Worm (Caenorhabditis elegans) whole organism, L1 larva: ENCODE data around the gene C55B6.4.

Experiments used
- aha-1 ChIP-seq: fragments of 150-350 bp; optimal IDR thresholded peaks from 2 replicates; lab custom pipeline; 2014; ENCODE audit warnings: missing biosample characterization, missing genetic modification characterization
- aly-2 ChIP-seq: fragments of 150-350 bp; optimal IDR thresholded peaks from 2 replicates; lab custom pipeline; 2014; ENCODE audit warnings: missing biosample characterization, missing genetic modification characterization
- ceh-8 ChIP-seq: fragments of 200-800 bp; sonication (Bioruptor generic); optimal IDR thresholded peaks from 2 replicates; lab custom pipeline; 2018; ENCODE audit warnings: mild to moderate bottlenecking, missing genetic modification characterization, moderate library complexity, missing compliant biosample characterization
- ces-1 ChIP-seq: fragments of 150-350 bp; optimal IDR thresholded peaks from 2 replicates; lab custom pipeline; 2014; ENCODE audit warnings: missing biosample characterization, missing genetic modification reagents, missing genetic modification characterization
- dpl-1 ChIP-seq, 3 experiments: fragments of 150-350 bp in 2 of 3; sonication (generic microtip) in 1 of 3; optimal IDR thresholded peaks; 2 replicates each; lab custom pipeline; 2014 to 2017; ENCODE audit warnings: missing biosample characterization in 3 of 3, missing genetic modification characterization in 3 of 3, missing genetic modification reagents in 3 of 3
- dsc-1 ChIP-seq: sonication (generic microtip); optimal IDR thresholded peaks from 2 replicates; lab custom pipeline; 2016; ENCODE audit warnings: mild to moderate bottlenecking, missing genetic modification characterization, missing compliant biosample characterization
- fkh-10 ChIP-seq: sonication (generic microtip); optimal IDR thresholded peaks from 2 replicates; lab custom pipeline; 2017; ENCODE audit warnings: missing biosample characterization, missing genetic modification reagents, missing genetic modification characterization
- fkh-8 ChIP-seq: sonication (generic microtip); optimal IDR thresholded peaks from 2 replicates; lab custom pipeline; 2016; ENCODE audit warnings: mild to moderate bottlenecking, missing genetic modification characterization, missing compliant biosample characterization
- fos-1 ChIP-seq: fragments of 150-350 bp; optimal IDR thresholded peaks from 2 replicates; lab custom pipeline; 2014; ENCODE audit warnings: missing biosample characterization, missing genetic modification characterization
- grh-1 ChIP-seq: fragments of 200-800 bp; sonication (Bioruptor generic); IDR thresholded peaks from 2 replicates; pipeline ENCODE4 v1.3.6; 2022; ENCODE audit warnings: missing genetic modification reagents, missing genetic modification characterization, missing compliant biosample characterization
- hlh-17 ChIP-seq: fragments of 200-800 bp; sonication (Bioruptor generic); optimal IDR thresholded peaks from 2 replicates; lab custom pipeline; 2018; ENCODE audit warnings: missing genetic modification characterization, mild to moderate bottlenecking, missing compliant biosample characterization, moderate library complexity, borderline replicate concordance
- hlh-4 ChIP-seq: sonication (generic microtip); optimal IDR thresholded peaks from 2 replicates; lab custom pipeline; 2016; ENCODE audit warnings: mild to moderate bottlenecking, missing genetic modification characterization, missing compliant biosample characterization
- hpl-2 ChIP-seq: fragments of 150-350 bp; optimal IDR thresholded peaks from 2 replicates; lab custom pipeline; 2014; ENCODE audit warnings: missing biosample characterization, missing genetic modification reagents, missing genetic modification characterization
- irx-1 ChIP-seq: sonication (generic microtip); optimal IDR thresholded peaks from 2 replicates; lab custom pipeline; 2016; ENCODE audit warnings: missing genetic modification characterization, missing compliant biosample characterization
- lin-13 ChIP-seq: fragments of 150-350 bp; optimal IDR thresholded peaks from 2 replicates; lab custom pipeline; 2014; ENCODE audit warnings: missing biosample characterization, missing genetic modification reagents, missing genetic modification characterization
- lin-14 ChIP-seq: fragments of 200-800 bp; sonication (Bioruptor generic); optimal IDR thresholded peaks from 2 replicates; lab custom pipeline; 2018; ENCODE audit warnings: mild to moderate bottlenecking, missing genetic modification characterization, moderate library complexity, missing compliant biosample characterization
- lin-15B ChIP-seq: fragments of 150-350 bp; sonication (generic microtip); optimal IDR thresholded peaks from 3 replicates; lab custom pipeline; 2014; ENCODE audit warnings: missing biosample characterization, missing genetic modification characterization
- lin-35 ChIP-seq, 2 experiments: fragments of 150-350 bp; optimal IDR thresholded peaks; 2 replicates each; lab custom pipeline; 2014; ENCODE audit warnings: missing biosample characterization in 2 of 2, missing genetic modification characterization in 2 of 2, missing genetic modification reagents in 2 of 2
- lsy-2 ChIP-seq, 2 experiments: fragments of 150-350 bp; optimal IDR thresholded peaks; 2 replicates each; lab custom pipeline; 2014; ENCODE audit warnings: missing biosample characterization in 2 of 2, missing genetic modification characterization in 2 of 2
- mab-9 ChIP-seq: fragments of 200-800 bp; sonication (Bioruptor generic); IDR thresholded peaks from 2 replicates; pipeline ENCODE4 v1.3.6; 2022; ENCODE audit warnings: missing genetic modification reagents, missing genetic modification characterization, missing compliant biosample characterization
- mdl-1 ChIP-seq, 2 experiments: fragments of 150-350 bp; optimal IDR thresholded peaks; 2 replicates each; lab custom pipeline; 2014 to 2017; ENCODE audit warnings: missing biosample characterization in 2 of 2, missing genetic modification characterization in 2 of 2, inconsistent platforms in 1 of 2
- nhr-12 ChIP-seq: sonication (generic microtip); optimal IDR thresholded peaks from 2 replicates; lab custom pipeline; 2017; ENCODE audit warnings: missing biosample characterization, missing genetic modification characterization
- nhr-20 ChIP-seq: sonication (generic microtip); optimal IDR thresholded peaks from 2 replicates; lab custom pipeline; 2016; ENCODE audit warnings: mild to moderate bottlenecking, missing genetic modification characterization, missing compliant biosample characterization
- nhr-71 ChIP-seq: sonication (generic microtip); optimal IDR thresholded peaks from 2 replicates; lab custom pipeline; 2016; ENCODE audit warnings: mild to moderate bottlenecking, missing genetic modification characterization, moderate library complexity, missing compliant biosample characterization
- nhr-84 ChIP-seq: sonication (generic microtip); optimal IDR thresholded peaks from 2 replicates; lab custom pipeline; 2017; ENCODE audit warnings: missing biosample characterization, missing genetic modification characterization
- nhr-90 ChIP-seq: sonication (generic microtip); optimal IDR thresholded peaks from 2 replicates; lab custom pipeline; 2016; ENCODE audit warnings: mild to moderate bottlenecking, missing genetic modification characterization, missing compliant biosample characterization; ENCODE audit not compliant: poor library complexity
- rnt-1 ChIP-seq: sonication (generic microtip); optimal IDR thresholded peaks from 2 replicates; lab custom pipeline; 2016; ENCODE audit warnings: mild to moderate bottlenecking, missing genetic modification characterization, moderate library complexity, missing compliant biosample characterization
- snu-23 ChIP-seq: sonication (generic microtip); optimal IDR thresholded peaks from 2 replicates; lab custom pipeline; 2016; ENCODE audit warnings: missing genetic modification characterization, missing compliant biosample characterization
- sox-4 ChIP-seq: sonication (generic microtip); optimal IDR thresholded peaks from 2 replicates; lab custom pipeline; 2016; ENCODE audit warnings: missing genetic modification characterization, missing compliant biosample characterization
- xbp-1 ChIP-seq: sonication (generic microtip); optimal IDR thresholded peaks from 2 replicates; lab custom pipeline; 2016; ENCODE audit warnings: missing genetic modification characterization, missing compliant biosample characterization
- zag-1 ChIP-seq: fragments of 150-350 bp; optimal IDR thresholded peaks from 2 replicates; lab custom pipeline; 2014; ENCODE audit warnings: missing biosample characterization, missing genetic modification characterization
- zip-4 ChIP-seq: fragments of 200-800 bp; sonication (Bioruptor generic); optimal IDR thresholded peaks from 2 replicates; lab custom pipeline; 2018; ENCODE audit warnings: mild to moderate bottlenecking, missing genetic modification characterization, moderate library complexity, missing compliant biosample characterization

The C55B6.4 gene

DNA sequence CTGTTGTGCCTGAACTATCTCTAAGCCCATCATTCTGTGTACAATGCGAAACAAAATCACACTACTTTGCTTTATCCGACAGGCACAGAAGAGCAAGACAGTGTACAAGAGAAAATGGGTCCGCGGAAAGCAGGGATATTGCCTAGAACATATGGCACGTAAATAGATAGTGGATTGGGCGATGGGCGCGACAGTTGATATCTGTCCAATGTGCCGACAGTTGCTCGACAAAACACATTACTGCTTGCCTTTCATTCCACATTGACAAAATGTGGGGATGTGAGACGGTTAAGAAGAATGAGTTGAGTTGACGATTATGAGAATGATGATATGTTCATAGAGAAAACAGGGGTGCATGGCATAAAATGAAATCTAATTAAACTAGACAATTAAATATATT, 37.5 kb upstream of the C55B6.4 start:
- TF ChIP-seq sox-4 (tag; lab: Kevin White, UChicago), result no peak
- peak; percentile 41 for TF ChIP-seq nhr-71 (tag; lab: Kevin White, UChicago)
- TF ChIP-seq fos-1, result no peak
- no peak for TF ChIP-seq grh-1 (GFP tag; lab: Robert Waterston, UW)
- TF ChIP-seq ces-1 (GFP tag; lab: Kevin White, UChicago), result no peak
- peak; percentile 21 for TF ChIP-seq lin-14
- no peak for TF ChIP-seq snu-23
- TF ChIP-seq nhr-20, result peak; percentile 8
- TF ChIP-seq lin-13 (GFP tag; lab: Kevin White, UChicago), result no peak
- no peak for TF ChIP-seq hlh-17 (GFP tag; lab: Kevin White, UChicago)
- no peak for TF ChIP-seq aly-2
- TF ChIP-seq irx-1, result no peak
- peak; percentile 53 for TF ChIP-seq rnt-1 (tag; lab: Kevin White, UChicago)
- TF ChIP-seq aha-1 (tag; lab: Kevin White, UChicago), result no peak

DNA sequence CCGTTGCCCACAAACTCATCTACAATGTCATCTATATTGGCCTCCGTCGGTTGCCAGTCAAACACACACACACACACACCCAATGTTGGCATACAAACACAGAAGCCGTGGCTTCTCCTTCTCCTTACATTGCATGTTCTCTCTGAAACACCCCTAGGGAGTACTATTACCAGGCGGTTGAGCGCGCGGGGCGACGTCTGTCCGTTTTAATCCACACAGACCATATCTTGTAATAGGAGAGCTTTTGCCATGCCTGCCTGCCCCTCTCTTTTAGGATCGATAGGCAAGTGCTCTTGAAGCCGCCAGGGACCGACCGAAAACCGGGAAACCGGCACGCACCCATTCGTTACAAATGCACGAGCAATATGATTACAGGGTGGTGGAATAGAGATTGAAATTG, 37.0 kb upstream of the C55B6.4 start:
- TF ChIP-seq mdl-1 (tag; optimal IDR thresholded peaks at IDR 0.05; lab: Kevin White, UChicago) (no peak), lin-14 (peak; percentile 28)

DNA sequence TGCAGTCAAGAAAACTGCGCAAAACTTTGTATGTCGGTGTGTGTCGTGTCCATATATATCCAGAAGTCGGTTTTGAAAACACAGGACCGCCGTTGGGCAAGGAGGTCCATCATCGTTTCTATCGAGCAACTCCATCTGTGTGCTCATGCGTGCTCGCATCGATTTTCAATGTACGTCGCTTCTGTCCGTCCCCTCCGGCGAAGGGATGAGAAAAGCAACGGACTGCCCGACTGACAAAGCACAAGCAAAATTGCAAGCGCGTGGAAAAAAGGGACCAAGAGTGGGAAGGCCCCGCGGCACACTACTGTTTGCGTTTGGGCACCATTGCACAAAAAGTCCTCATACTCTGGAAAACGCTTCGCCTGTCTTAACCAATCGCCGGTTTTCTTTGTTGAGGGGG, 34.9 kb upstream of the C55B6.4 start:
- TF ChIP-seq hlh-4, result no peak
- TF ChIP-seq lin-14, result peak; percentile 50

DNA sequence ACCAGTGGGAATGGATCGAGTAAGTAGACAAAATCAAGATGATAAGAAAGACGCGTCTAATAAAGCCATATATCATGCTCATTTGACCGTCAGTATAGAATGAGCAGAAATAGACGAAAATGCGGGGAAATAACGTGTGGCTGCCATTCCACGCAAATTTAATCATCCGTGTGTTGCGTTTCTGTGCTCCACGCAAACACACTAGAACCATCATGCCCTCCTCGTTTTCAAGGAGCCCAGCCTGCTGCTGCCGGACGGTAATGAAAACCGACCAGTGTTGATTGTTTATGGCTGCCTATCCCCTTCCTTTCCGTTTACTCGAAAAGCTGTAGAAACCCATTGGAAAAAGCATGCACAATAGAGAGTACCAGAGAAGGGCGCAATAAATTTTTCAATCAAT, 32.7 kb upstream of the C55B6.4 start:
- TF ChIP-seq xbp-1 (tag; lab: Kevin White, UChicago) (no peak), dsc-1 (tag; lab: Kevin White, UChicago) (no peak), mdl-1 (tag; optimal IDR thresholded peaks at IDR 0.05; lab: Kevin White, UChicago) (no peak), zip-4 (GFP tag; lab: Kevin White, UChicago) (no peak), aha-1 (tag; lab: Kevin White, UChicago) (no peak), lin-15B (tag; lab: Kevin White, UChicago) (no peak), nhr-90 (no peak), lin-13 (GFP tag; lab: Kevin White, UChicago) (no peak), dpl-1 (GFP tag; optimal IDR thresholded peaks at IDR 0.05; lab: Kevin White, UChicago) (no peak), sox-4 (tag; lab: Kevin White, UChicago) (no peak), nhr-12 (no peak), lsy-2 (tag; optimal IDR thresholded peaks at IDR 0.05; lab: Kevin White, UChicago) (no peak), mab-9 (GFP tag; lab: Robert Waterston, UW) (no peak), grh-1 (GFP tag; lab: Robert Waterston, UW) (no peak), zag-1 (no peak), hpl-2 (GFP tag; lab: Kevin White, UChicago) (no peak)

DNA sequence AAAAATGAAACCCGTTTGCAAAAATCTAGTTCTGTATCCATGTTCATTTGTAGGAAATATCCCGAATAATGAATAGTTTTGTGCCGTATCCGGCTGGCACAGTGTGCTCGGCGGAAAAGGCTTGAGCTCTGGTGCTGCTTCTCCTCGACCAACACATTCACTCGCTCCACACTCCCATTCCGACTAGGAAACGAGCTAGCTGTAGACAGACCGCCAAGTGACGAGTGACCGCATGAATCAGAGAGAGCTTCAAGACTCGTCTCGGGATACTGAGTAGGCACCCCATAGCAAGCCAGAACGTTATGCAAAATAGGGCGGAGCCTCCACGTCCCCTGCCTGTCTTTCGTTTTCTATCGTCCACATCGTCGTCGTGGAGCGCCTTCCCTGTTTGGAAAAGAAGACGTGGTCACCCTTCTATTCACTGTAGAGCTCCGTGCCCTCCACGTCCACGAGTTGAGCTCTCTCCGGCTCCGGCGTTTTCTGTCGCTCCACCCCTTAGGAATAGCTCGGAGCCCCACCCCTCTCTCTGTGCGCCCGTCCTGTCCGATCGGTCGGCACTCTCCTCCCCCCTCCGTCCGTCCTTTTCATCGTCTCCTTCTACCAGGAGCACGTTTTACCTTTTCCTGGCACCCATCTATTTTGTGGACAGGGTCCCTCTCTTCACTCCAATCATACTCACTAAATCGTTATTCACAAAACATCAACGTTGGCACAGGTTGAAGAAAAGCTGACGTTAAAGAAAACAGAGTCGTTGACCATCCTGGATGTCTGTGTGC, 30.4 kb upstream of the C55B6.4 start, which contains the start of gene syd-9:
Gene syd-9, plus strand, starts transcription at position 394 of the 776 bp plus-strand sequence.
- TF ChIP-seq fkh-10 (no peak), nhr-84 (tag; lab: Kevin White, UChicago) (no peak), lin-14 (peak; percentile 58), fkh-8 (peak; percentile 27), ceh-8 (GFP tag; lab: Kevin White, UChicago) (peak; percentile 19), lin-35 (GFP tag; optimal IDR thresholded peaks at IDR 0.05; lab: Kevin White, UChicago) (peak in 1 of 2 experiments; percentile 1)
- TF ChIP-seq, all 84 proteins: peak for 4
